Worm (Caenorhabditis elegans) whole organism, L4/young adult: ENCODE measurements around the gene pfd-4.

Experiments
- W03F9.2 ChIP-seq: fragments of 150-350 bp; optimal IDR thresholded peaks from 2 replicates; lab custom pipeline; 2014; ENCODE audit warnings: missing biosample characterization, missing genetic modification characterization
- dao-5 ChIP-seq: sonication (generic microtip); optimal IDR thresholded peaks from 2 replicates; lab custom pipeline; 2016; ENCODE audit warnings: missing genotype, missing genetic modification characterization, moderate library complexity, missing compliant biosample characterization
- him-1 ChIP-seq: sonication (generic microtip); optimal IDR thresholded peaks from 2 replicates; lab custom pipeline; 2016; ENCODE audit warnings: missing genotype, missing genetic modification reagents, missing genetic modification characterization, missing compliant biosample characterization

DNA sequence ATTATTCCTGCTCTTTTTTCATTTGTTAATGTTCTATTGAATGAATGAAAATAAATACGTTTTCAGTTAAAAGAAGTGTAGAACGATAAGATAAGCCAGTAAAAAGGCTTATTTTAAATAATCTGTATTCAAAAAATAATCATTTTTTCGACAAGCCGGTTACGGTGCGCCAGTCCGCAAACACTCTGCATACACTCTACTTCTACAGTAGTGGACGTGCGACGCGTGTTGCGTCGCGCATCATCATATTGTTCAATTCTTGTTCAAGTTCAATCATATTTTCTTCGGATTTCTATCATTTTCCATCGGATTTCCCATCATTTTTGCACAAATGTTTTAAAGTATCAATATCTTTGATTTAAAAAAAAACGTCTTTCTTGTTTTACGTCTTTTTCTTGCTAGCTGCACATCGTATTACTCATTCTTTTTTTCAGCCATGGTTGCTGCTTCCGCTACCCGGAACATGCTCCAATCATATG, 4.9 kb downstream of the pfd-4 start, which contains the start of gene B0035.18:
- TF ChIP-seq him-1 (tag; lab: Kevin White, UChicago) = no peak
- no peak for TF ChIP-seq W03F9.2 (tag; lab: Kevin White, UChicago)
- TF ChIP-seq dao-5 (tag; lab: Kevin White, UChicago) = no peak
